Worm (Caenorhabditis elegans): ENCODE measurements around the gene srh-208.

DNA sequence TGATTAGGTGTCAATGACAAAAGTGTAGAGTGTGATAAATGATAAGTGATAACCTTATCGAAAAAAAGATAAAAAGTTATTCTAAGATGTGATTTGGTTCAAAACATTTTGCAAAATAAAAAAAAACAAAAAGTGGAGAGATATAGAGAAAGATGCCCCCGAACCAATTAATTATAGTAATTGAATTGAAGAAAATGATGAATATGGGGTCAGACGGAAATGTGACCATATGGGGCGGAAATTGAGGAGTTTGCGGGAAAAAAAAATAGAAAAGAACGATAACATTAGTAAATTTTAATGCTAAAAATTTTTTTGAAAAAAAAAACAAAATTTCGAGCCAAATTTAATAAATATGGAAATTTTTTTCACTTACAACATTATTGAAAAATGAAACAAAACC, 37.3 kb downstream of the srh-208 start:
- TF ChIP-seq nhr-237 (tag; optimal IDR thresholded peaks at IDR 0.05) (no peak), M03D4.4 (tag; optimal IDR thresholded peaks at IDR 0.05) (no peak), drap-1 (GFP tag; optimal IDR thresholded peaks at IDR 0.05) (no peak), ces-1 (GFP tag; optimal IDR thresholded peaks at IDR 0.05) (peak; percentile 88), unc-39 (tag; optimal IDR thresholded peaks at IDR 0.05) (no peak), elt-1 (tag; optimal IDR thresholded peaks at IDR 0.05; ENCODE audit: borderline replicate concordance, insufficient read depth) (no peak), ceh-83 (GFP tag; optimal IDR thresholded peaks at IDR 0.05) (no peak), blmp-1 (tag; optimal IDR thresholded peaks at IDR 0.05) (no peak), pha-4 (tag; optimal IDR thresholded peaks at IDR 0.05) (no peak), tbx-8 (GFP tag; optimal IDR thresholded peaks at IDR 0.05) (no peak)

All from whole organism, mixed stage, embryonic.